Worm (Caenorhabditis elegans) whole organism, L4/young adult: ENCODE data around the gene gst-5.

ENCODE experiments used
- W03F9.2 ChIP-seq: fragments of 150-350 bp; optimal IDR thresholded peaks from 2 replicates; lab custom pipeline; 2014; ENCODE audit warnings: missing biosample characterization, missing genetic modification characterization
- dao-5 ChIP-seq: sonication (generic microtip); optimal IDR thresholded peaks from 2 replicates; lab custom pipeline; 2016; ENCODE audit warnings: missing genotype, missing genetic modification characterization, moderate library complexity, missing compliant biosample characterization
- him-1 ChIP-seq: sonication (generic microtip); optimal IDR thresholded peaks from 2 replicates; lab custom pipeline; 2016; ENCODE audit warnings: missing genotype, missing genetic modification reagents, missing genetic modification characterization, missing compliant biosample characterization

Gene gst-5

DNA sequence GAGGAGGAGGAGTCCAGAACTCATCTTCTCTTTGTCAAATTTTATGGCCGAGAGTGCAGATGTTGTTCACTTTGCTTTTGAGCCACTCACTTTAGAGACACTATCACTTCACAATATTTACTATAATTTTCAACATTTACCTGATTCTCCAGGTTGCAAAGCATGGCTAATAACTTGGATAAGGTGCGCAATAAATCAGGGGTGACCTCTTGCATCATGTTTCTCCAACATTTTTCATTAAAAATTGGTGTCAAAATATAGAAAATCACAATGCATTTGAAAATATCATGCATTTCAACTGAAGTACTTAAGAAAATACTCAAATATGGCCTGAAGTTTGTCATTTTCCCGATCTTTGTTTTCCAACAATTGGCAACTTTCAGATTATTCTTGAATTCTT, 45.4 kb downstream of the gst-5 start:
- TF ChIP-seq W03F9.2 (no peak), dao-5 (no peak), him-1 (tag; lab: Kevin White, UChicago) (no peak)

DNA sequence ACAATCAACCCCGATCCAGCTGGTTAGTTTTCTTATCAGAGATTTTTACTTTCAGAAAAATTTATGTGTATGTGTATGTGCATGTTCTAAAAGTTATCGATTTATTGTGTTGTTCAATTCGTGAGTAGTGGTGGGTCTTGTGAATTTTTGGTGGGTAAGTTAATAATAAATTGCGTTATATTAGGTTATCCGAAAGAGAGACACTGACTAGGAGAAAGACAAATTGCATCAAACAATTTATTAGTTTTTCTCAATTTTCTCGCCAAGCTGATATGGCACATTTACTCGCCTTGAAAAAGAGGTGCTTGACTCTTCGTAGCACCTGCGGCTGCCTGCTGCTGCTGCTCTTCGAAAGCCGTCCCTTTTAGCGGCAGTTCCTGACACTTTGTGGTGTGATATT, 49.0 kb downstream of the gst-5 start:
- TF ChIP-seq dao-5 (no peak), W03F9.2 (no peak), him-1 (tag; lab: Kevin White, UChicago) (no peak)
